Fruit fly (Drosophila melanogaster): ENCODE data around the gene CG4565.
A peak's percentile ranks its signal among the peaks of the same experiment; 100 is the strongest.

Gene CG4565

dm6 chr3R:10886462-10887315 lies 34.2 kb downstream of the CG4565 start (continued):
- peak; percentile 95 for TF ChIP-seq CG7556 (GFP tag; optimal IDR thresholded peaks at IDR 0.05)
- peak; percentile 91 for TF ChIP-seq bcd (GFP tag; optimal IDR thresholded peaks at IDR 0.05)
- peak; percentile 91 for TF ChIP-seq CG17361 (GFP tag; IDR thresholded peaks at IDR 0.05)
- TF ChIP-seq CG3726 (GFP tag; IDR thresholded peaks at IDR 0.05) = peak; percentile 66; the same call in 2 of the 3 replicates
- peak; percentile 84 for TF ChIP-seq B-H1 (GFP tag; IDR thresholded peaks at IDR 0.05)
- TF ChIP-seq Oaz (GFP tag; IDR thresholded peaks at IDR 0.05) = peak; percentile 79
- peak; percentile 82 for TF ChIP-seq Atf-2 (GFP tag; optimal IDR thresholded peaks at IDR 0.05)
- TF ChIP-seq CG12769 (tag; optimal IDR thresholded peaks at IDR 0.05) = peak; percentile 98
- peak; percentile 56 for TF ChIP-seq trem (tag; optimal IDR thresholded peaks at IDR 0.05)
- TF ChIP-seq jing (GFP tag; optimal IDR thresholded peaks at IDR 0.05) = peak; percentile 55
- TF ChIP-seq tap (tag; optimal IDR thresholded peaks at IDR 0.05) = peak; percentile 63
- peak; percentile 74 for TF ChIP-seq zfh1 (GFP tag; IDR thresholded peaks at IDR 0.05)
- TF ChIP-seq usp (GFP tag; optimal IDR thresholded peaks at IDR 0.05) = no peak
- TF ChIP-seq CG12744 (GFP tag; optimal IDR thresholded peaks at IDR 0.05) = peak; percentile 87
- TF ChIP-seq CG3065 (GFP tag; optimal IDR thresholded peaks at IDR 0.05) = no peak
- TF ChIP-seq maf-S (GFP tag; optimal IDR thresholded peaks at IDR 0.05) = peak; percentile 82
- peak; percentile 34 for TF ChIP-seq CTCF (GFP tag; optimal IDR thresholded peaks at IDR 0.05)
- peak; percentile 71 for TF ChIP-seq tx (GFP tag; optimal IDR thresholded peaks at IDR 0.05)
- TF ChIP-seq Jarid2 (GFP tag; optimal IDR thresholded peaks at IDR 0.05) = peak; percentile 67
- no peak for TF ChIP-seq Opbp (GFP tag; IDR thresholded peaks at IDR 0.05; ENCODE audit: partially characterized antibody)
- peak; percentile 94 for TF ChIP-seq CG9932 (GFP tag; IDR thresholded peaks at IDR 0.05)
- peak; percentile 85 for TF ChIP-seq ewg (GFP tag; optimal IDR thresholded peaks at IDR 0.05)
- peak; percentile 60 for TF ChIP-seq Bdp1 (GFP tag; optimal IDR thresholded peaks at IDR 0.05)
- TF ChIP-seq al (GFP tag; IDR thresholded peaks at IDR 0.05) = peak; percentile 74
- TF ChIP-seq Max (GFP tag; optimal IDR thresholded peaks at IDR 0.05) = peak; percentile 81
- TF ChIP-seq NC2β (GFP tag; optimal IDR thresholded peaks at IDR 0.05) = peak; percentile 69
- TF ChIP-seq sima (GFP tag; optimal IDR thresholded peaks at IDR 0.05) = peak; percentile 29
- peak; percentile 85 for TF ChIP-seq onecut (GFP tag; IDR thresholded peaks at IDR 0.05)
- peak; percentile 48 for TF ChIP-seq Atf3 (GFP tag; optimal IDR thresholded peaks at IDR 0.05)
- TF ChIP-seq CG4617 (GFP tag; optimal IDR thresholded peaks at IDR 0.05; ENCODE audit: borderline replicate concordance) = peak; percentile 36
- peak; percentile 87 for TF ChIP-seq org-1 (GFP tag; optimal IDR thresholded peaks at IDR 0.05)
- peak; percentile 33 for TF ChIP-seq luna (GFP tag; optimal IDR thresholded peaks at IDR 0.05)
- TF ChIP-seq YL-1 (GFP tag; optimal IDR thresholded peaks at IDR 0.05) = peak; percentile 39
- peak; percentile 83 for TF ChIP-seq tin (GFP tag; optimal IDR thresholded peaks at IDR 0.05)
- peak; percentile 95 for TF ChIP-seq CoRest (tag; optimal IDR thresholded peaks at IDR 0.05)
- peak; percentile 82 for TF ChIP-seq nom (GFP tag; optimal IDR thresholded peaks at IDR 0.05)
- peak; percentile 85 for TF ChIP-seq bowl (GFP tag; IDR thresholded peaks at IDR 0.05)
- peak; percentile 89 for TF ChIP-seq CG13775 (GFP tag; optimal IDR thresholded peaks at IDR 0.05)
- TF ChIP-seq CG11456 (GFP tag; IDR thresholded peaks at IDR 0.05) = peak; percentile 84
- no peak for TF ChIP-seq fru (optimal IDR thresholded peaks at IDR 0.05)
- peak; percentile 48 for TF ChIP-seq CG3995 (GFP tag; optimal IDR thresholded peaks at IDR 0.05)
- peak; percentile 79; the same call in 1 of the 2 replicates for TF ChIP-seq CG11085 (GFP tag; IDR thresholded peaks at IDR 0.05)
- TF ChIP-seq CG5953 (GFP tag; IDR thresholded peaks at IDR 0.05) = peak; percentile 9
- TF ChIP-seq prd (optimal IDR thresholded peaks at IDR 0.05) = no peak
- peak; percentile 86 for TF ChIP-seq prd (GFP tag; IDR thresholded peaks at IDR 0.05)
- peak; percentile 80 for TF ChIP-seq CG2875 (GFP tag; optimal IDR thresholded peaks at IDR 0.05)
- peak; percentile 77 for TF ChIP-seq ind (GFP tag; optimal IDR thresholded peaks at IDR 0.05)
- TF ChIP-seq Ets97D (GFP tag; optimal IDR thresholded peaks at IDR 0.05) = peak; percentile 56
- peak; percentile 69 for TF ChIP-seq CG43689 (GFP tag; IDR thresholded peaks at IDR 0.05)
- TF ChIP-seq CG10366 (GFP tag; IDR thresholded peaks at IDR 0.05) = peak; percentile 85
- TF ChIP-seq Side (GFP tag; optimal IDR thresholded peaks at IDR 0.05) = peak; percentile 91

All from whole organism, embryonic.